Worm (Caenorhabditis elegans) whole organism, midembryonic: ENCODE results near the gene C23H5.11.

Experiments
- cog-1 ChIP-seq: sonication (generic microtip); optimal IDR thresholded peaks from 2 replicates; lab custom pipeline; 2016; ENCODE audit warnings: missing genetic modification characterization, missing compliant biosample characterization
- med-1 ChIP-seq: sonication (generic microtip); optimal IDR thresholded peaks from 2 replicates; lab custom pipeline; 2017; ENCODE audit warnings: missing genetic modification characterization, mild to moderate bottlenecking, missing compliant biosample characterization, antibody characterized with exemption, missing genetic modification reagents; ENCODE audit not compliant: insufficient read depth
- ref-1 ChIP-seq: fragments of 200-800 bp; sonication (Bioruptor generic); conservative IDR thresholded peaks from 2 replicates; pipeline ENCODE4 v1.3.6; 2022; ENCODE audit warnings: missing genetic modification reagents, missing genetic modification characterization, missing compliant biosample characterization

DNA sequence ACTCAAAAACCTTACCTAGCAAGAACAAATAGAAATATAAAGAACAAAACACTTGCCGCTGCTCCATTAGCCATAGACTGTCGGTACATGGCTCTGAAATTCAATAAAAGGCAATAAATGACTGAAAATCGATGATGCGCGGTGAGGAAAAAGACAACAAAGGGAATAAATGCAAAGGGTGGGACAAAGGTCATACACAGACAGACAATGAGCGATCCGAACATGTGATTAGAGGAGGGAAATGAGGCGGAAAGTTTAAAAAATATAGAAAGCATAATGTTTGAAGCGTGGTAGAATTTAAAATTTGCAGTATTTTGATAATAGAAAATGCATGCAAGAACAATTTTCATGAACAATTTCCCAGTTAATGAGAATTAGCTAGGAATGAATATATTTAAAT, 40.9 kb upstream of the C23H5.11 start, which contains the start of gene C54E4.12:
- TF ChIP-seq ref-1 (GFP tag; lab: Robert Waterston, UW) (no peak), cog-1 (tag; lab: Kevin White, UChicago) (no peak), med-1 (GFP tag; lab: Kevin White, UChicago) (no peak)
